Fruit fly (Drosophila melanogaster): Measurements from ENCODE around the gene PAPLA1.

DNA sequence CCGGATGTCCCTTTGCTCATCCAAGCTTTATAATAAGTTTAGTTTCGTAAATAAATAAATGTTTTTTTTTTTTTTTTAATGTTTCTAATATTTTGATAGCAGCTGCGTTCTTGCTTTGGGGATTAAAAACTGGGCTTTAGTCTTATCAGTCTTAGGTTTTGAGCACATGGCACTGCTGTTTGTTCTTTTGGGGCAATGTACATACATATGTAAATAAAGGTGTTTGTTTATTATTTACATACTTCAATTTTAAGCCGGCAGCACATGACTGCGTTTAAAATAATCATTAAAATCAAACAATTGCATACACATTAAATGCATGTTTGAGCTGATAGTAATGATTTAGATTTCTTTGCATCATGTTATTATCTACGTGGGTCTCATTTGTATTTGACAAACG, 4.8 kb upstream of the PAPLA1 start:
- no peak for TF ChIP-seq CTCF (optimal IDR thresholded peaks at IDR 0.05)
- no peak for TF ChIP-seq CG8478 (optimal IDR thresholded peaks at IDR 0.05)
